Worm (Caenorhabditis elegans) whole organism, L4 larva: Measurements from ENCODE around the gene srx-23.

Experiments used
- R02D3.7 ChIP-seq: fragments of 150-350 bp; sonication (generic microtip); optimal IDR thresholded peaks from 3 replicates; lab custom pipeline; 2014; ENCODE audit warnings: missing biosample characterization, missing genetic modification characterization
- T20F7.1 ChIP-seq: fragments of 200-800 bp; sonication (Bioruptor generic); optimal IDR thresholded peaks from 2 replicates; lab custom pipeline; 2018; ENCODE audit warnings: mild to moderate bottlenecking, missing genetic modification characterization, missing compliant biosample characterization
- Y5F2A.4 ChIP-seq: fragments of 200-800 bp; sonication (Bioruptor generic); optimal IDR thresholded peaks from 2 replicates; lab custom pipeline; 2018; ENCODE audit warnings: mild to moderate bottlenecking, missing genetic modification characterization, missing compliant biosample characterization
- Y75B8A.6 ChIP-seq: fragments of 200-800 bp; sonication (Bioruptor generic); IDR thresholded peaks from 2 replicates; pipeline ENCODE4 v1.3.6; 2022; ENCODE audit warnings: missing genetic modification reagents, missing genetic modification characterization, missing compliant biosample characterization
- ZK546.5 ChIP-seq, 2 experiments: sonication (generic microtip); optimal IDR thresholded peaks; 2 replicates each; lab custom pipeline; 2017; ENCODE audit warnings: missing biosample characterization in 2 of 2, missing genetic modification characterization in 2 of 2
- aha-1 ChIP-seq: fragments of 150-350 bp; peaks from one replicate; lab custom pipeline; 2014; ENCODE audit warnings: missing biosample characterization, missing genetic modification characterization
- ama-1 ChIP-seq: fragments of 150-350 bp; optimal IDR thresholded peaks from 2 replicates; lab custom pipeline; 2014; ENCODE audit warnings: inconsistent platforms, mixed read lengths
- ceh-32 ChIP-seq: sonication (generic microtip); optimal IDR thresholded peaks from 2 replicates; lab custom pipeline; 2016; ENCODE audit warnings: mild to moderate bottlenecking, missing genetic modification characterization, missing compliant biosample characterization; ENCODE audit not compliant: poor library complexity
- ceh-44 ChIP-seq: fragments of 200-800 bp; sonication (Bioruptor generic); IDR thresholded peaks from 2 replicates; pipeline ENCODE4 v1.3.6; 2022; ENCODE audit warnings: missing genetic modification reagents, missing genetic modification characterization, missing compliant biosample characterization
- daf-12 ChIP-seq: fragments of 150-350 bp; optimal IDR thresholded peaks from 2 replicates; lab custom pipeline; 2014; ENCODE audit warnings: missing biosample characterization, missing genetic modification reagents, missing genetic modification characterization
- dpl-1 ChIP-seq: fragments of 150-350 bp; optimal IDR thresholded peaks from 2 replicates; lab custom pipeline; 2014; ENCODE audit warnings: missing biosample characterization, missing genetic modification reagents, missing genetic modification characterization
- fkh-10 ChIP-seq: fragments of 150-350 bp; optimal IDR thresholded peaks from 2 replicates; lab custom pipeline; 2014; ENCODE audit warnings: missing biosample characterization, missing genetic modification reagents, missing genetic modification characterization
- fos-1 ChIP-seq: fragments of 150-350 bp; optimal IDR thresholded peaks from 2 replicates; lab custom pipeline; 2014; ENCODE audit warnings: missing biosample characterization, missing genetic modification characterization
- hif-1 ChIP-seq, 2 experiments: sonication (generic microtip); optimal IDR thresholded peaks; 2 replicates each; lab custom pipeline; 2016 to 2017; ENCODE audit warnings: missing compliant biosample characterization in 2 of 2, missing genetic modification characterization in 2 of 2, missing genetic modification reagents in 2 of 2, missing genotype in 2 of 2, mild to moderate bottlenecking in 1 of 2
- hlh-11 ChIP-seq: fragments of 200-800 bp; sonication (Bioruptor generic); optimal IDR thresholded peaks from 2 replicates; lab custom pipeline; 2018; ENCODE audit warnings: mild to moderate bottlenecking, missing genetic modification characterization, missing compliant biosample characterization
- jun-1 ChIP-seq: fragments of 150-350 bp; optimal IDR thresholded peaks from 2 replicates; lab custom pipeline; 2014; ENCODE audit warnings: missing biosample characterization, missing genetic modification reagents, missing genetic modification characterization
- lin-13 ChIP-seq: fragments of 150-350 bp; optimal IDR thresholded peaks from 2 replicates; lab custom pipeline; 2014; ENCODE audit warnings: missing biosample characterization, missing genetic modification reagents, missing genetic modification characterization
- lin-29 ChIP-seq: fragments of 200-800 bp; sonication (Bioruptor generic); IDR thresholded peaks from 2 replicates; pipeline ENCODE4 v1.3.6; 2022; ENCODE audit warnings: missing genetic modification reagents, missing genetic modification characterization, missing compliant biosample characterization
- lin-38 ChIP-seq: fragments of 200-800 bp; sonication (Bioruptor generic); IDR thresholded peaks from 2 replicates; pipeline ENCODE4 v1.3.6; 2022; ENCODE audit warnings: missing genetic modification reagents, missing genetic modification characterization, missing compliant biosample characterization
- madf-5 ChIP-seq, 2 experiments: fragments of 200-800 bp; sonication (Bioruptor generic); IDR thresholded peaks; 2 replicates each; pipeline ENCODE4 v1.3.6; 2022; ENCODE audit warnings: missing compliant biosample characterization in 2 of 2, missing genetic modification characterization in 2 of 2
- mep-1 ChIP-seq: fragments of 150-350 bp; sonication (generic microtip); optimal IDR thresholded peaks from 3 replicates; lab custom pipeline; 2014; ENCODE audit warnings: missing biosample characterization, missing genetic modification characterization
- nhr-10 ChIP-seq: fragments of 150-350 bp; optimal IDR thresholded peaks from 2 replicates; lab custom pipeline; 2014; ENCODE audit warnings: missing biosample characterization, missing genetic modification characterization
- nhr-25 ChIP-seq: sonication (generic microtip); optimal IDR thresholded peaks from 2 replicates; lab custom pipeline; 2017; ENCODE audit warnings: missing genetic modification characterization, mild to moderate bottlenecking, missing compliant biosample characterization, antibody characterized with exemption, moderate library complexity, borderline replicate concordance; ENCODE audit not compliant: insufficient read depth
- nhr-28 ChIP-seq: fragments of 150-350 bp; optimal IDR thresholded peaks from 2 replicates; lab custom pipeline; 2014; ENCODE audit warnings: missing biosample characterization, missing genetic modification characterization
- nhr-6 ChIP-seq: fragments of 150-350 bp; optimal IDR thresholded peaks from 2 replicates; lab custom pipeline; 2014; ENCODE audit warnings: missing biosample characterization, missing genetic modification characterization
- nhr-76 ChIP-seq: fragments of 150-350 bp; optimal IDR thresholded peaks from 2 replicates; lab custom pipeline; 2014; ENCODE audit warnings: missing biosample characterization, missing genetic modification characterization
- php-3 ChIP-seq: fragments of 200-800 bp; sonication (Bioruptor generic); IDR thresholded peaks from 2 replicates; pipeline ENCODE4 v1.3.6; 2022; ENCODE audit warnings: missing genetic modification reagents, missing genetic modification characterization, missing compliant biosample characterization
- rbr-2 ChIP-seq: sonication (generic microtip); optimal IDR thresholded peaks from 2 replicates; lab custom pipeline; 2016; ENCODE audit warnings: missing genotype, missing genetic modification characterization, missing compliant biosample characterization
- set-16 ChIP-seq: fragments of 200-800 bp; sonication (Bioruptor generic); IDR thresholded peaks from 2 replicates; pipeline ENCODE4 v1.3.6; 2022; ENCODE audit warnings: missing genetic modification reagents, missing genetic modification characterization, missing compliant biosample characterization
- skn-1 ChIP-seq: fragments of 150-350 bp; optimal IDR thresholded peaks from 2 replicates; lab custom pipeline; 2014; ENCODE audit warnings: missing biosample characterization, missing genetic modification characterization
- spr-1 ChIP-seq: sonication (generic microtip); optimal IDR thresholded peaks from 2 replicates; lab custom pipeline; 2016; ENCODE audit warnings: mild to moderate bottlenecking, missing genetic modification characterization, missing compliant biosample characterization
- tra-1 ChIP-seq: fragments of 200-800 bp; sonication (Bioruptor generic); IDR thresholded peaks from 2 replicates; pipeline ENCODE4 v1.3.6; 2022; ENCODE audit warnings: missing genetic modification reagents, missing genetic modification characterization, missing compliant biosample characterization
- unc-39 ChIP-seq: sonication (generic microtip); optimal IDR thresholded peaks from 2 replicates; lab custom pipeline; 2017; ENCODE audit warnings: missing biosample characterization, missing genetic modification characterization
- unc-62 ChIP-seq, 3 experiments: fragments of 150-350 bp in 1 of 3; sonication (generic microtip); optimal IDR thresholded peaks in 2 of 3; peaks in 1 of 3; 1 replicate in 1 of 3; 2 replicates in 2 of 3; lab custom pipeline; 2014 to 2017; ENCODE audit warnings: missing biosample characterization in 3 of 3, missing genetic modification characterization in 3 of 3, missing genetic modification reagents in 3 of 3, missing genotype in 1 of 3
- zfp-2 ChIP-seq: sonication (generic microtip); optimal IDR thresholded peaks from 2 replicates; lab custom pipeline; 2016; ENCODE audit warnings: mild to moderate bottlenecking, missing genetic modification characterization, missing compliant biosample characterization
- zip-11 ChIP-seq: fragments of 200-800 bp; sonication (Bioruptor generic); IDR thresholded peaks from 2 replicates; pipeline ENCODE4 v1.3.6; 2022; ENCODE audit warnings: missing genetic modification characterization, missing compliant biosample characterization
- ztf-7 ChIP-seq: fragments of 150-350 bp; optimal IDR thresholded peaks from 2 replicates; lab custom pipeline; 2014; ENCODE audit warnings: missing biosample characterization, missing genetic modification characterization

srx-23 gene

DNA sequence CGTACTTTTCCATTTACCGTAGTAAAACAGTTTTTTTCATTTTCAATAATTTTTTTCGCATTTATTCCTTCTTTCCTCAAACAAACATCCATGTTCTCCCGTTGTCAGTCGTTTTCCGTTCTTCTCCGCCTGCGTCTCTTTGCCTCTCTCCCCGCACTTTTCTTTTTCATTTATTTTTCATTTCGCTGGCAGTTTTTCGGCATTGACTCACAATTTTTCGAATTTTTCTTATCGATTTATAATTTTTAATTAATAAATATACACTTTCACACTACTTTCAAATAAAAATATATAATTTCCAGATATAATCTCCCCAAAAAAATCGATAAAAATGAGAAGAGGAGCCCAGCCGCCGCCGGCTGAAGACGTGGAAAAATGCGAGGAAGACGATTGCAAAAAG is 5.3 kb downstream of the srx-23 start, which contains the start of gene H25P19.1:
Gene H25P19.1 (plus strand): TSS at position 301 of the 400 bp plus-strand sequence.
- TF ChIP-seq hlh-11 (tag; lab: Kevin White, UChicago) (no peak), unc-39 (tag; lab: Kevin White, UChicago) (no peak), daf-12 (tag; lab: Kevin White, UChicago) (no peak), jun-1 (tag; lab: Kevin White, UChicago) (no peak), ceh-44 (GFP tag; lab: Robert Waterston, UW) (no peak), zip-11 (GFP tag; lab: Robert Waterston, UW) (no peak), lin-38 (GFP tag; lab: Robert Waterston, UW) (no peak), tra-1 (GFP tag; lab: Robert Waterston, UW) (no peak), hif-1 (tag; optimal IDR thresholded peaks at IDR 0.05; lab: Kevin White, UChicago) (no peak), ceh-32 (tag; lab: Kevin White, UChicago) (no peak)

DNA sequence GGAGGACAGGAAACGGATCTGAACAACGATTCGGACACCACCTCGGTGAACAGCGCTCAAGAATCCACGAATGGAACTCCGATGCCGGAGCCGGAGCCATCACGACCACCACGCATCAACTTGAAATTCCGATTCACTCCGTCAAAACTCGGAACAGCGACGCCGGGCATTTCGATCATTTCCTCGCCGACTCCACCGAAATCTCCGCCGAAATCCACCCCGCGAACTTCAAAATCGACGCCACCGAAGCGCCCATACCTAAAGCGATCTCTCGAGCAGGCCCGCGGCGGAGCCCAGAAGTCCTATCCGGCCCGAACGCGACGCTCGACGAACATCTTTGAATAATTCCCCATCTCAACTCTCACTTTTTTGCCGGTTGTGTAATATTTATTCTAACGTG is 7.4 kb downstream of the srx-23 start:
- no peak for TF ChIP-seq nhr-28 (tag; lab: Kevin White, UChicago)
- no peak for TF ChIP-seq ama-1 (lab: Kevin White, UChicago)
- no peak for TF ChIP-seq rbr-2 (tag; lab: Kevin White, UChicago)
- TF ChIP-seq skn-1: no peak
- TF ChIP-seq R02D3.7 (tag; lab: Kevin White, UChicago): no peak
- 0 out of 2 replicates have a peak, but pooled peaks have one; percentile 26 for TF ChIP-seq php-3 (GFP tag; lab: Robert Waterston, UW)
- no peak for TF ChIP-seq lin-13
- TF ChIP-seq madf-5 (GFP tag; IDR thresholded peaks at IDR 0.05; lab: Robert Waterston, UW): 0 out of 4 replicates have a peak, but pooled peaks of 1 of the 2 experiments have one; percentile 24
- TF ChIP-seq fos-1 (tag; lab: Kevin White, UChicago): no peak
- peak; percentile 72 for TF ChIP-seq aha-1 (tag; lab: Kevin White, UChicago)
- TF ChIP-seq set-16: peak; percentile 87
- no peak for TF ChIP-seq Y75B8A.6 (GFP tag; lab: Robert Waterston, UW)

DNA sequence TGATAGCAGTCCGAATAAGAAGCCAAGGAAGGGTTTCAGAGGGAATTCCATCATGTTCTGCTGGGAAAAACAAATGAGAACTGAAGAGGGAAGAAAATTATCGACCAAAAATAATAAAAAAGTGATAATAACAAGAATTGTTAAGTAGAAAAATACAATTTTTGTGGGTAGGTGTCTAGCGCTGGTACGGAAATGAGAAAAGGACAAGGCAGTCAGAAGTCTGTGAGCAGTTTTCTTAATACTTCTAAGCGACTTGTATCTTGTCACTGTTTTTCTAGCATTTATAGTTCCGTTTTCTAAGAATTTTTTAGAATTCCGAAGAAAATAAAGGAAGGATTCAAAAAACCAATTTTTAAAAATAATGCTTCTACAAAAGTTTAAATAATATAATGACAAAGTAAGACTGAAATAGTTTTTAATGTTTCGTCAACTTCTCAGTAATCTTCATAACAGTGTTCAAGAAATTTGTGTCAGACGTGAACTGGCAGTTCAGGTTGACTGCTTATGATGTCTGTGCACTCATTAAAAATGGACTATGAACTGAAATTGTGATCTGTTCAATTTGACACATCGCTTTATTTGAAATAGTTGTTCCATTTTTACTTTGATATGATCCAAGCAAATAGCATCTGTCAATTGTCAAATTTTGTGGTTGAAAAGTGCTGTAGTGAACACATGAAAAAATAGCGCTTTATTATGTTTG is 10.7 kb downstream of the srx-23 start, which contains the start of gene srx-4:
Gene srx-4 (minus strand): TSS at position 51 of the 703 bp plus-strand sequence.
- no peak for TF ChIP-seq T20F7.1 (GFP tag; lab: Kevin White, UChicago)
- TF ChIP-seq unc-62 (GFP tag; optimal IDR thresholded peaks at IDR 0.05 in 1 of 2; lab: Kevin White, UChicago): peak in 1 of 2 experiments; percentile 90
- TF ChIP-seq unc-62 (tag; optimal IDR thresholded peaks at IDR 0.05; lab: Kevin White, UChicago): no peak
- TF ChIP-seq, all 104 proteins: peak for 1

DNA sequence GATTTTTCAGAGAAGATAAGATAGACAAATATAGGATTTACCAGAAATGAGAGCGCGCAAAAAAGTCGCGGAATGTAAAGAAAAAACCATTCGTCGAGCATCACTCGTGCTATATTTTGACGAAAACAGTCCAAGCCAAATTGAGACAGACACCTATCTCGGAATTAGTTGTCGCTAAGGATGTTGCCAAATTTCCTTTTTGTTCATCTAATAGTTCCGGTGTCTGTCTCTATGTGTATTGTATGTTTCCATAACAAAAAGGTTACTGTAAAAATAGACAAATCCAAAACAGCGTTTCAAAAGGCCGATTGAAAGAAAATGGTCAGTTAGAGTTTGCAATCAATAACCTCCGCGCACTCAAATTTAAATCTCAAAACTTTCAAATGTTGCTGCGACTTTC is 12.5 kb downstream of the srx-23 start, which contains the start of gene srj-53:
Gene srj-53 (minus strand): TSS at position 101 of the 400 bp plus-strand sequence.
- TF ChIP-seq dpl-1 (GFP tag; lab: Kevin White, UChicago) (no peak), nhr-10 (tag; lab: Kevin White, UChicago) (no peak), spr-1 (tag; lab: Kevin White, UChicago) (no peak), zfp-2 (tag; lab: Kevin White, UChicago) (no peak), fos-1 (tag; lab: Kevin White, UChicago) (no peak), nhr-25 (no peak), ztf-7 (no peak), lin-29 (GFP tag; lab: Robert Waterston, UW) (no peak), mep-1 (tag; lab: Kevin White, UChicago) (no peak), R02D3.7 (tag; lab: Kevin White, UChicago) (no peak), Y5F2A.4 (no peak), nhr-6 (tag; lab: Kevin White, UChicago) (no peak), nhr-76 (no peak), ZK546.5 (tag; optimal IDR thresholded peaks at IDR 0.05; lab: Kevin White, UChicago) (no peak), fkh-10 (GFP tag; lab: Kevin White, UChicago) (no peak)
- TF ChIP-seq, all 104 proteins: peak for 0
